Worm (Caenorhabditis elegans) whole organism, midembryonic: ENCODE results near the gene T05E12.3.

Experiments
- flt-1 ChIP-seq: fragments of 200-800 bp; sonication (Bioruptor generic); IDR thresholded peaks from 2 replicates; pipeline ENCODE4 v1.3.6; 2022; ENCODE audit warnings: missing genetic modification characterization, missing compliant biosample characterization
- klf-2 ChIP-seq: fragments of 200-800 bp; sonication (Bioruptor generic); conservative IDR thresholded peaks from 2 replicates; pipeline ENCODE4 v1.3.6; 2022; ENCODE audit warnings: missing genetic modification reagents, missing genetic modification characterization, missing compliant biosample characterization
- med-1 ChIP-seq: sonication (generic microtip); optimal IDR thresholded peaks from 2 replicates; lab custom pipeline; 2017; ENCODE audit warnings: missing genetic modification characterization, mild to moderate bottlenecking, missing compliant biosample characterization, antibody characterized with exemption, missing genetic modification reagents; ENCODE audit not compliant: insufficient read depth
- ref-1 ChIP-seq: fragments of 200-800 bp; sonication (Bioruptor generic); conservative IDR thresholded peaks from 2 replicates; pipeline ENCODE4 v1.3.6; 2022; ENCODE audit warnings: missing genetic modification reagents, missing genetic modification characterization, missing compliant biosample characterization
- tab-1 ChIP-seq: fragments of 200-800 bp; sonication (Bioruptor generic); IDR thresholded peaks from 2 replicates; pipeline ENCODE4 v1.3.6; 2022; ENCODE audit warnings: missing genetic modification characterization, missing compliant biosample characterization
- ztf-23 ChIP-seq: fragments of 200-800 bp; sonication (Bioruptor generic); IDR thresholded peaks from 2 replicates; pipeline ENCODE4 v1.3.6; 2022; ENCODE audit warnings: missing genetic modification reagents, missing genetic modification characterization, missing compliant biosample characterization
- ztf-29 ChIP-seq: fragments of 200-800 bp; sonication (Bioruptor generic); IDR thresholded peaks from 2 replicates; pipeline ENCODE4 v1.3.6; 2022; ENCODE audit warnings: missing genetic modification reagents, missing genetic modification characterization, missing compliant biosample characterization

ce11 chrV:17071578-17071977, 6.2 kb downstream of the T05E12.3 start, which contains the start of gene srbc-14:
- TF ChIP-seq ref-1 (GFP tag; lab: Robert Waterston, UW) (no peak), flt-1 (GFP tag; lab: Robert Waterston, UW) (no peak), med-1 (no peak), klf-2 (GFP tag; lab: Robert Waterston, UW) (no peak), ztf-23 (GFP tag; lab: Robert Waterston, UW) (no peak), ztf-29 (GFP tag; lab: Robert Waterston, UW) (no peak), tab-1 (GFP tag; lab: Robert Waterston, UW) (no peak)
